Worm (Caenorhabditis elegans) whole organism, L2 larva: ENCODE data around the gene glb-28.

Source experiments
- C34F6.9 ChIP-seq: fragments of 150-350 bp; optimal IDR thresholded peaks from 2 replicates; lab custom pipeline; 2014; ENCODE audit warnings: missing biosample characterization, missing genetic modification characterization
- F13H6.1 ChIP-seq: sonication (generic microtip); optimal IDR thresholded peaks from 2 replicates; lab custom pipeline; 2016; ENCODE audit warnings: missing genetic modification characterization, missing compliant biosample characterization
- R02D3.7 ChIP-seq: fragments of 150-350 bp; optimal IDR thresholded peaks from 2 replicates; lab custom pipeline; 2014; ENCODE audit warnings: missing biosample characterization, missing genetic modification characterization
- Y55F3AM.14 ChIP-seq: fragments of 200-800 bp; sonication (Bioruptor generic); optimal IDR thresholded peaks from 2 replicates; lab custom pipeline; 2018; ENCODE audit warnings: mild to moderate bottlenecking, missing genetic modification characterization, missing compliant biosample characterization
- ZK546.5 ChIP-seq: sonication (generic microtip); optimal IDR thresholded peaks from 2 replicates; lab custom pipeline; 2017; ENCODE audit warnings: missing biosample characterization, missing genetic modification characterization
- alr-1 ChIP-seq: fragments of 150-350 bp; optimal IDR thresholded peaks from 2 replicates; lab custom pipeline; 2014; ENCODE audit warnings: missing biosample characterization, missing genetic modification characterization
- aly-2 ChIP-seq: fragments of 150-350 bp; optimal IDR thresholded peaks from 2 replicates; lab custom pipeline; 2014; ENCODE audit warnings: missing biosample characterization, missing genetic modification characterization
- ama-1 ChIP-seq: fragments of 150-350 bp; optimal IDR thresholded peaks from 2 replicates; lab custom pipeline; 2018; ENCODE audit warnings: inconsistent platforms
- blmp-1 ChIP-seq: sonication (generic microtip); optimal IDR thresholded peaks from 2 replicates; lab custom pipeline; 2017; ENCODE audit warnings: missing genetic modification characterization, mild to moderate bottlenecking, missing compliant biosample characterization, antibody characterized with exemption, moderate library complexity; ENCODE audit not compliant: insufficient read depth
- ceh-16 ChIP-seq: fragments of 150-350 bp; optimal IDR thresholded peaks from 2 replicates; lab custom pipeline; 2014; ENCODE audit warnings: missing biosample characterization, missing genetic modification characterization
- ceh-82 ChIP-seq: fragments of 150-350 bp; optimal IDR thresholded peaks from 2 replicates; lab custom pipeline; 2014; ENCODE audit warnings: missing biosample characterization, missing genetic modification characterization
- crh-2 ChIP-seq: sonication (generic microtip); optimal IDR thresholded peaks from 2 replicates; lab custom pipeline; 2017; ENCODE audit warnings: missing biosample characterization, missing genetic modification characterization
- dmd-4 ChIP-seq: sonication (generic microtip); optimal IDR thresholded peaks from 2 replicates; lab custom pipeline; 2017; ENCODE audit warnings: missing biosample characterization, missing genetic modification characterization
- egl-27 ChIP-seq: sonication (generic microtip); optimal IDR thresholded peaks from 3 replicates; lab custom pipeline; 2017; ENCODE audit warnings: missing biosample characterization, missing genetic modification reagents, missing genetic modification characterization
- elt-1 ChIP-seq: fragments of 150-350 bp; optimal IDR thresholded peaks from 2 replicates; lab custom pipeline; 2014; ENCODE audit warnings: missing biosample characterization, missing genetic modification characterization
- elt-3 ChIP-seq: sonication (generic microtip); optimal IDR thresholded peaks from 2 replicates; lab custom pipeline; 2017; ENCODE audit warnings: missing biosample characterization, missing genetic modification characterization
- fos-1 ChIP-seq: fragments of 150-350 bp; optimal IDR thresholded peaks from 2 replicates; lab custom pipeline; 2014; ENCODE audit warnings: missing biosample characterization, missing genetic modification characterization
- gmeb-1 ChIP-seq: fragments of 150-350 bp; optimal IDR thresholded peaks from 2 replicates; lab custom pipeline; 2014; ENCODE audit warnings: missing biosample characterization, missing genetic modification characterization
- lin-11 ChIP-seq: fragments of 150-350 bp; sonication (generic microtip); optimal IDR thresholded peaks from 2 replicates; lab custom pipeline; 2014; ENCODE audit warnings: missing biosample characterization, missing genetic modification characterization, inconsistent platforms, mixed read lengths
- lin-13 ChIP-seq: fragments of 150-350 bp; optimal IDR thresholded peaks from 2 replicates; lab custom pipeline; 2014; ENCODE audit warnings: missing biosample characterization, missing genetic modification reagents, missing genetic modification characterization
- lin-39 ChIP-seq: fragments of 150-350 bp; optimal IDR thresholded peaks from 2 replicates; lab custom pipeline; 2014; ENCODE audit warnings: missing biosample characterization, missing genetic modification reagents, missing genetic modification characterization
- lsy-2 ChIP-seq, 2 experiments: fragments of 150-350 bp in 1 of 2; sonication (generic microtip) in 1 of 2; optimal IDR thresholded peaks; 2 replicates each; lab custom pipeline; 2014 to 2017; ENCODE audit warnings: missing biosample characterization in 2 of 2, missing genetic modification characterization in 2 of 2
- mab-5 ChIP-seq: fragments of 150-350 bp; optimal IDR thresholded peaks from 2 replicates; lab custom pipeline; 2014; ENCODE audit warnings: missing biosample characterization, missing genetic modification characterization
- mdl-1 ChIP-seq, 2 experiments: fragments of 150-350 bp in 1 of 2; sonication (generic microtip) in 1 of 2; optimal IDR thresholded peaks; 2 replicates each; lab custom pipeline; 2017; ENCODE audit warnings: missing biosample characterization in 2 of 2, missing genetic modification characterization in 2 of 2
- nhr-10 ChIP-seq: sonication (generic microtip); optimal IDR thresholded peaks from 2 replicates; lab custom pipeline; 2017; ENCODE audit warnings: missing biosample characterization, missing genetic modification characterization
- nhr-11 ChIP-seq: fragments of 150-350 bp; optimal IDR thresholded peaks from 2 replicates; lab custom pipeline; 2014; ENCODE audit warnings: missing biosample characterization, missing genetic modification characterization
- nhr-12 ChIP-seq: fragments of 150-350 bp; optimal IDR thresholded peaks from 2 replicates; lab custom pipeline; 2014; ENCODE audit warnings: missing biosample characterization, missing genetic modification characterization
- nhr-129 ChIP-seq: fragments of 150-350 bp; optimal IDR thresholded peaks from 2 replicates; lab custom pipeline; 2014; ENCODE audit warnings: missing biosample characterization, missing genetic modification characterization
- nhr-21 ChIP-seq: fragments of 150-350 bp; optimal IDR thresholded peaks from 2 replicates; lab custom pipeline; 2014; ENCODE audit warnings: missing biosample characterization, missing genetic modification characterization
- nhr-23 ChIP-seq: fragments of 150-350 bp; optimal IDR thresholded peaks from 2 replicates; lab custom pipeline; 2014; ENCODE audit warnings: missing biosample characterization, missing genetic modification reagents, missing genetic modification characterization
- nhr-237 ChIP-seq: fragments of 150-350 bp; optimal IDR thresholded peaks from 2 replicates; lab custom pipeline; 2014; ENCODE audit warnings: missing biosample characterization, missing genetic modification characterization
- nhr-25 ChIP-seq: fragments of 150-350 bp; sonication (generic microtip); optimal IDR thresholded peaks from 3 replicates; lab custom pipeline; 2014; ENCODE audit warnings: missing biosample characterization, missing genetic modification characterization
- nhr-77 ChIP-seq: fragments of 150-350 bp; optimal IDR thresholded peaks from 2 replicates; lab custom pipeline; 2014; ENCODE audit warnings: missing biosample characterization, missing genetic modification characterization
- peb-1 ChIP-seq: fragments of 150-350 bp; optimal IDR thresholded peaks from 2 replicates; lab custom pipeline; 2014; ENCODE audit warnings: missing biosample characterization, missing genetic modification characterization
- sem-4 ChIP-seq: fragments of 150-350 bp; optimal IDR thresholded peaks from 2 replicates; lab custom pipeline; 2014; ENCODE audit warnings: missing biosample characterization, missing genetic modification reagents, missing genetic modification characterization
- skn-1 ChIP-seq: sonication (generic microtip); optimal IDR thresholded peaks from 2 replicates; lab custom pipeline; 2017; ENCODE audit warnings: missing biosample characterization, missing genetic modification characterization
- sma-3 ChIP-seq: sonication (generic microtip); optimal IDR thresholded peaks from 2 replicates; lab custom pipeline; 2016; ENCODE audit warnings: missing genetic modification reagents, missing genetic modification characterization, missing compliant biosample characterization
- sma-9 ChIP-seq, 2 experiments: fragments of 150-350 bp in 1 of 2; sonication (generic microtip) in 1 of 2; optimal IDR thresholded peaks; 2 replicates each; lab custom pipeline; 2014 to 2016; ENCODE audit warnings: missing genetic modification characterization in 2 of 2, mild to moderate bottlenecking in 1 of 2, missing biosample characterization in 1 of 2, missing compliant biosample characterization in 1 of 2, missing genetic modification reagents in 1 of 2, moderate library complexity in 1 of 2
- snpc-4 ChIP-seq: fragments of 150-350 bp; optimal IDR thresholded peaks from 2 replicates; lab custom pipeline; 2014; ENCODE audit warnings: missing biosample characterization, missing genetic modification characterization
- unc-39 ChIP-seq: fragments of 150-350 bp; optimal IDR thresholded peaks from 2 replicates; lab custom pipeline; 2014; ENCODE audit warnings: missing biosample characterization, missing genetic modification characterization
- unc-55 ChIP-seq: fragments of 150-350 bp; sonication (generic microtip); optimal IDR thresholded peaks from 3 replicates; lab custom pipeline; 2014; ENCODE audit warnings: missing biosample characterization, missing genetic modification reagents, missing genetic modification characterization
- unc-62 ChIP-seq: fragments of 150-350 bp; optimal IDR thresholded peaks from 2 replicates; lab custom pipeline; 2014; ENCODE audit warnings: missing biosample characterization, missing genetic modification reagents, missing genetic modification characterization
- zag-1 ChIP-seq: fragments of 150-350 bp; optimal IDR thresholded peaks from 2 replicates; lab custom pipeline; 2014; ENCODE audit warnings: missing biosample characterization, missing genetic modification characterization
- ztf-1 ChIP-seq: fragments of 200-800 bp; sonication (Bioruptor generic); conservative IDR thresholded peaks from 2 replicates; pipeline ENCODE4 v1.3.6; 2022; ENCODE audit warnings: missing genetic modification characterization, missing compliant biosample characterization
- ztf-11 ChIP-seq: sonication (generic microtip); optimal IDR thresholded peaks from 2 replicates; lab custom pipeline; 2017; ENCODE audit warnings: missing biosample characterization, missing genetic modification characterization
- ztf-4 ChIP-seq: fragments of 150-350 bp; optimal IDR thresholded peaks from 2 replicates; lab custom pipeline; 2014; ENCODE audit warnings: missing biosample characterization, missing genetic modification characterization

Gene glb-28

DNA sequence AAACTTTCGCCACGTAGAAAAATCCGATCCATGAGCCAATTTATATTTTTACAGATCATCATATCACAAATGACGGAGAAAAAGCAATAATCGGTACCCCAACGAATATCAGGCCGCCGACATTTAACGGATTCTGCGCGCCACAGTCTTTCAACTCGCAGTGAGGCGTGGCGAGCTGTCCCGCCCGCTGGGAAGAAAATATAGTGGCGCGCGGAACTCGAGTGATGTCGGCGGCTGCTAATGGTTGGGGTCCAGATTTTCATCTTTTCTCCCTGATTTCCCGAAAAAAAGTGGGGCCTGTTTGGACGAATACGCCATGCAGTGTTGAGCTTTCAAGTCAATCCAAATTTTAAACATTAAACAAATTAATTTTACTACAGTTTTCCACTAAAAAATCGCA lies 38.5 kb downstream of the glb-28 start:
- TF ChIP-seq snpc-4 (tag; lab: Kevin White, UChicago) (peak; percentile 84), C34F6.9 (tag; lab: Kevin White, UChicago) (no peak), ztf-1 (no peak)

DNA sequence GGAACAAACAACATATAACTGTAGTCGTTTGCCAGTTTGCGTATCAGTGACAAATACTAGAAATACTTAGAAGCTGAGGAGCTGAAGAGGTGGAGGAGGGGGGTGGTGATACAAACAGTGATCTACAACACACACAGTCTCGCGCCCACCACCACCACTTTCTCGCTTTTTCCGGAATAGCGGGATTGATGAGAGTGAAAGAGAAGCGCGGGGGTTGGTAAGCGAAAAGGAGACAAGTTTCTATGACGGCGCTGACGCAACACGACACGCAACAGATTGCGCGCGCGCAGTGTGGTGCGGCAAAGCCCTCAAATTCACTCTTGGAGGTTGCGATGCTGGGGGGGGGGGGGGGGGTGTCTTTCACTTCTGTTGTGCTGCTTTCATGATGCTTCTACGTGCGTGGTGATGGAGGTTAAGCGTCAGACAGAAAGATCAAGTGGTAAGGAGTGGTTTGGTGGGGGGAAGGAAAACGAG lies 39.3 kb downstream of the glb-28 start, which contains the start of gene kin-20:
kin-20 (minus strand) TSS at position 51 of the 474 bp plus-strand sequence.
- TF ChIP-seq mdl-1 (tag; optimal IDR thresholded peaks at IDR 0.05; lab: Kevin White, UChicago) (no peak), nhr-23 (tag; lab: Kevin White, UChicago) (no peak), crh-2 (tag; lab: Kevin White, UChicago) (no peak), lin-13 (GFP tag; lab: Kevin White, UChicago) (no peak), fos-1 (tag; lab: Kevin White, UChicago) (no peak), ama-1 (lab: Kevin White, UChicago) (no peak), F13H6.1 (tag; lab: Kevin White, UChicago) (peak; percentile 38), nhr-129 (no peak), elt-1 (tag; lab: Kevin White, UChicago) (no peak), unc-39 (tag; lab: Kevin White, UChicago) (no peak), egl-27 (no peak), ceh-82 (no peak), aly-2 (tag; lab: Kevin White, UChicago) (no peak), snpc-4 (tag; lab: Kevin White, UChicago) (no peak), lin-39 (tag; lab: Kevin White, UChicago) (no peak), nhr-237 (tag; lab: Kevin White, UChicago) (no peak), alr-1 (no peak), nhr-25 (peak; percentile 42), lin-11 (no peak), peb-1 (no peak), blmp-1 (tag; lab: Kevin White, UChicago) (peak; percentile 43), unc-62 (no peak), sem-4 (tag; lab: Kevin White, UChicago) (no peak)

DNA sequence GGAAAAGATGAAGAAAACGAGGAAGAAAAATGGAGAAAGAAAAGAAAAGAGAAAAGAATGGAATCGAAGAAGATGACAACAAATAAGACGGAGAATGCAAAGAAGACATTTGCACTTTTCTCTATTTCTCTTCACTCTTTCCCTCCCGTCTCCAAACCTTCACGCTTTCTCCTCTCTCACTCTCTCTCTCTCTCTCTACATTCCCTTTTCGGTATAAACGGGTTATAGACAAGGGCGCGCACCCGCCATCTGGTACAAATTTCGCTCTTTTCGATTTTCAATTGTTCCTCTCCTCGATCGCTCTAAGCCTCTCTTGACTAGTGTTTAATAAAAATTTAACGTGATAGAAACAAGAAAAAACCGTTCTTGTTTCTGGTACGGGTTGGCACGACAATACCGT lies 40.3 kb downstream of the glb-28 start:
- TF ChIP-seq crh-2 (tag; lab: Kevin White, UChicago) (peak; percentile 82), ztf-4 (tag; lab: Kevin White, UChicago) (peak; percentile 80), unc-39 (tag; lab: Kevin White, UChicago) (no peak), zag-1 (peak; percentile 38), ztf-1 (no peak), aly-2 (tag; lab: Kevin White, UChicago) (no peak), ceh-16 (tag; lab: Kevin White, UChicago) (peak; percentile 51), ztf-11 (tag; lab: Kevin White, UChicago) (no peak), snpc-4 (tag; lab: Kevin White, UChicago) (peak; percentile 36), elt-3 (no peak), ZK546.5 (tag; lab: Kevin White, UChicago) (no peak), lin-39 (tag; lab: Kevin White, UChicago) (no peak), lin-11 (no peak), mdl-1 (tag; optimal IDR thresholded peaks at IDR 0.05; lab: Kevin White, UChicago) (peak; percentile 48 to 73), nhr-129 (peak; percentile 92), mab-5 (peak; percentile 70), blmp-1 (tag; lab: Kevin White, UChicago) (peak; percentile 100), dmd-4 (no peak), sma-9 (GFP tag; optimal IDR thresholded peaks at IDR 0.05; lab: Kevin White, UChicago) (peak; percentile 94), sma-9 (tag; optimal IDR thresholded peaks at IDR 0.05; lab: Kevin White, UChicago) (no peak), nhr-77 (tag; lab: Kevin White, UChicago) (no peak), nhr-25 (peak; percentile 92), lsy-2 (tag; optimal IDR thresholded peaks at IDR 0.05; lab: Kevin White, UChicago) (peak; percentile 22 to 76), Y55F3AM.14 (GFP tag; lab: Kevin White, UChicago) (peak; percentile 48), ceh-82 (no peak), gmeb-1 (tag; lab: Kevin White, UChicago) (peak; percentile 38), ama-1 (lab: Kevin White, UChicago) (no peak), alr-1 (no peak), F13H6.1 (tag; lab: Kevin White, UChicago) (peak; percentile 90), nhr-237 (tag; lab: Kevin White, UChicago) (no peak), unc-55 (GFP tag; lab: Kevin White, UChicago) (peak; percentile 94), sem-4 (tag; lab: Kevin White, UChicago) (peak; percentile 93), nhr-21 (tag; lab: Kevin White, UChicago) (peak; percentile 89), R02D3.7 (tag; lab: Kevin White, UChicago) (no peak), nhr-11 (no peak), C34F6.9 (tag; lab: Kevin White, UChicago) (peak; percentile 86), skn-1 (tag; lab: Kevin White, UChicago) (no peak), fos-1 (tag; lab: Kevin White, UChicago) (peak; percentile 53), sma-3 (GFP tag; lab: Kevin White, UChicago) (peak; percentile 70), nhr-23 (tag; lab: Kevin White, UChicago) (no peak), unc-62 (no peak), egl-27 (peak; percentile 87), elt-1 (tag; lab: Kevin White, UChicago) (no peak), nhr-12 (tag; lab: Kevin White, UChicago) (no peak), peb-1 (no peak), nhr-10 (tag; lab: Kevin White, UChicago) (no peak)
